Fruit fly (Drosophila melanogaster) whole organism, prepupa: ENCODE results near the gene CG31926.

Experiments used
- CG10669 ChIP-seq: fragments of 200-800 bp; sonication (Bioruptor generic); optimal IDR thresholded peaks from 3 replicates; lab custom pipeline; 2018; ENCODE audit warnings: missing biosample characterization, mild to moderate bottlenecking, missing genetic modification characterization, moderate library complexity
- CG11294 ChIP-seq: fragments of 200-800 bp; sonication (Bioruptor generic); IDR thresholded peaks from 2 replicates; pipeline ENCODE4 v1.3.6; 2022; ENCODE audit warnings: missing biosample characterization, missing genetic modification characterization
- CG15336 ChIP-seq: fragments of 200-800 bp; sonication (Bioruptor generic); IDR thresholded peaks from 2 replicates; pipeline ENCODE4 v1.3.6; 2022; ENCODE audit warnings: missing biosample characterization, missing genetic modification characterization
- CG16779 ChIP-seq: fragments of 200-800 bp; sonication (Bioruptor generic); optimal IDR thresholded peaks from 3 replicates; lab custom pipeline; 2017; ENCODE audit warnings: missing biosample characterization, mild to moderate bottlenecking, missing genetic modification characterization
- CG32006 ChIP-seq: fragments of 200-800 bp; sonication (Bioruptor generic); optimal IDR thresholded peaks from 3 replicates; lab custom pipeline; 2017; ENCODE audit warnings: missing biosample characterization, mild to moderate bottlenecking, missing genetic modification characterization
- CG3919 ChIP-seq: fragments of 200-800 bp; sonication (Bioruptor generic); optimal IDR thresholded peaks from 3 replicates; lab custom pipeline; 2016; ENCODE audit warnings: missing biosample characterization, missing genetic modification characterization
- CG4318 ChIP-seq: fragments of 200-800 bp; sonication (Bioruptor generic); optimal IDR thresholded peaks from 3 replicates; lab custom pipeline; 2017; ENCODE audit warnings: missing biosample characterization, mild to moderate bottlenecking, missing genetic modification characterization
- CG6163 ChIP-seq: fragments of 200-800 bp; sonication (Bioruptor generic); IDR thresholded peaks from 3 replicates; pipeline ENCODE4 v1.3.6; 2022; ENCODE audit warnings: missing biosample characterization, missing genetic modification characterization
- CG6276 ChIP-seq: fragments of 200-800 bp; sonication (Bioruptor generic); optimal IDR thresholded peaks from 2 replicates; lab custom pipeline; 2017; ENCODE audit warnings: missing biosample characterization, mild to moderate bottlenecking, missing genetic modification characterization
- CG6808 ChIP-seq: fragments of 200-800 bp; sonication (Bioruptor generic); optimal IDR thresholded peaks from 3 replicates; lab custom pipeline; 2017; ENCODE audit warnings: missing biosample characterization, missing genetic modification characterization, mild to moderate bottlenecking, moderate library complexity, missing genetic modification reagents
- CG6854 ChIP-seq: fragments of 200-800 bp; sonication (Bioruptor generic); optimal IDR thresholded peaks from 2 replicates; lab custom pipeline; 2017; ENCODE audit warnings: missing biosample characterization, mild to moderate bottlenecking, missing genetic modification characterization
- CG7368 ChIP-seq: fragments of 200-800 bp; sonication (Bioruptor generic); optimal IDR thresholded peaks from 3 replicates; lab custom pipeline; 2016; ENCODE audit warnings: missing biosample characterization, missing genetic modification characterization
- CG8319 ChIP-seq: fragments of 200-800 bp; sonication (Bioruptor generic); optimal IDR thresholded peaks from 3 replicates; lab custom pipeline; 2016; ENCODE audit warnings: missing biosample characterization, missing genetic modification characterization
- Eip78C ChIP-seq: fragments of 200-800 bp; sonication (Bioruptor generic); peaks from one replicate; lab custom pipeline; 2016; ENCODE audit warnings: missing biosample characterization, missing genetic modification characterization
- Ets21C ChIP-seq: fragments of 200-800 bp; sonication (Bioruptor generic); optimal IDR thresholded peaks from 3 replicates; lab custom pipeline; 2016; ENCODE audit warnings: missing biosample characterization, missing genetic modification characterization
- Gug ChIP-seq: fragments of 200-800 bp; sonication (Bioruptor generic); IDR thresholded peaks from 2 replicates; pipeline ENCODE4 v1.3.6; 2022; ENCODE audit warnings: missing biosample characterization, missing genetic modification characterization
- Hr39 ChIP-seq: fragments of 200-800 bp; sonication (Bioruptor generic); optimal IDR thresholded peaks from 2 replicates; lab custom pipeline; 2016; ENCODE audit warnings: missing biosample characterization, missing genetic modification characterization
- Hr4 ChIP-seq: fragments of 200-800 bp; sonication (Bioruptor generic); optimal IDR thresholded peaks from 3 replicates; lab custom pipeline; 2016; ENCODE audit warnings: missing biosample characterization, missing genetic modification characterization
- Lpt ChIP-seq: fragments of 200-800 bp; sonication (Bioruptor generic); optimal IDR thresholded peaks from 3 replicates; lab custom pipeline; 2016; ENCODE audit warnings: missing biosample characterization, missing genetic modification characterization
- Met ChIP-seq: fragments of 200-800 bp; sonication (Bioruptor generic); optimal IDR thresholded peaks from 3 replicates; lab custom pipeline; 2016; ENCODE audit warnings: missing biosample characterization, missing genetic modification characterization
- OdsH ChIP-seq: fragments of 200-800 bp; sonication (Bioruptor generic); optimal IDR thresholded peaks from 3 replicates; lab custom pipeline; 2016; ENCODE audit warnings: missing biosample characterization, missing genetic modification characterization
- Sox102F ChIP-seq: fragments of 200-800 bp; sonication (Bioruptor generic); optimal IDR thresholded peaks from 2 replicates; lab custom pipeline; 2016; ENCODE audit warnings: missing biosample characterization, mild to moderate bottlenecking, missing genetic modification characterization
- Sox14 ChIP-seq: fragments of 200-800 bp; sonication (Bioruptor generic); optimal IDR thresholded peaks from 3 replicates; lab custom pipeline; 2016; ENCODE audit warnings: missing biosample characterization, missing genetic modification characterization
- Sox15 ChIP-seq: fragments of 200-800 bp; sonication (Bioruptor generic); optimal IDR thresholded peaks from 3 replicates; lab custom pipeline; 2016; ENCODE audit warnings: missing biosample characterization, missing genetic modification characterization
- dac ChIP-seq: fragments of 200-800 bp; sonication (Bioruptor generic); optimal IDR thresholded peaks from 2 replicates; lab custom pipeline; 2017; ENCODE audit warnings: missing biosample characterization, mild to moderate bottlenecking, missing genetic modification characterization
- dsx ChIP-seq: fragments of 200-800 bp; optimal IDR thresholded peaks from 3 replicates; lab custom pipeline; 2019; ENCODE audit warnings: missing biosample characterization, mild to moderate bottlenecking, missing genetic modification characterization, moderate library complexity; ENCODE audit not compliant: poor library complexity, severe bottlenecking
- esn ChIP-seq: fragments of 200-800 bp; sonication (Bioruptor generic); optimal IDR thresholded peaks from 2 replicates; lab custom pipeline; 2016; ENCODE audit warnings: missing biosample characterization, mild to moderate bottlenecking, missing genetic modification characterization, moderate library complexity
- fd59A ChIP-seq: fragments of 200-800 bp; sonication (Bioruptor generic); optimal IDR thresholded peaks from 2 replicates; lab custom pipeline; 2017; ENCODE audit warnings: missing biosample characterization, mild to moderate bottlenecking, missing genetic modification characterization, missing genetic modification reagents
- fd85E ChIP-seq: fragments of 200-800 bp; sonication (Bioruptor generic); optimal IDR thresholded peaks from 3 replicates; lab custom pipeline; 2016; ENCODE audit warnings: missing biosample characterization, missing genetic modification characterization
- fkh ChIP-seq: fragments of 200-800 bp; sonication (Bioruptor generic); optimal IDR thresholded peaks from 3 replicates; lab custom pipeline; 2017; ENCODE audit warnings: missing biosample characterization, mild to moderate bottlenecking, missing genetic modification characterization, moderate library complexity
- lz ChIP-seq: fragments of 200-800 bp; sonication (Bioruptor generic); optimal IDR thresholded peaks from 3 replicates; lab custom pipeline; 2016; ENCODE audit warnings: missing biosample characterization, missing genetic modification characterization
- pdm3 ChIP-seq: fragments of 200-800 bp; sonication (Bioruptor generic); optimal IDR thresholded peaks from 3 replicates; lab custom pipeline; 2016; ENCODE audit warnings: missing biosample characterization, missing genetic modification characterization
- ss ChIP-seq, 2 experiments: fragments of 200-800 bp; sonication (Bioruptor generic); optimal IDR thresholded peaks; 2 replicates in 1 of 2; 3 replicates in 1 of 2; lab custom pipeline; 2017 to 2018; ENCODE audit warnings: mild to moderate bottlenecking in 2 of 2, missing biosample characterization in 2 of 2, missing genetic modification characterization in 2 of 2, moderate library complexity in 1 of 2
- svp ChIP-seq: fragments of 200-800 bp; sonication (Bioruptor generic); peaks from one replicate; lab custom pipeline; 2016; ENCODE audit warnings: missing biosample characterization, missing genetic modification characterization
- vri ChIP-seq: fragments of 200-800 bp; sonication (Bioruptor generic); optimal IDR thresholded peaks from 3 replicates; lab custom pipeline; 2016; ENCODE audit warnings: missing biosample characterization, mild to moderate bottlenecking, missing genetic modification characterization

The CG31926 gene

dm6 chr2L:1498966-1499554, 3.8 kb downstream of the CG31926 start:
- TF ChIP-seq CG3919 (GFP tag; lab: Kevin White, UChicago) (peak; percentile 13), vri (no peak), CG8319 (GFP tag; lab: Kevin White, UChicago) (no peak), CG4318 (GFP tag; lab: Kevin White, UChicago) (no peak), Sox14 (GFP tag; lab: Kevin White, UChicago) (no peak)

- TF ChIP-seq fkh (GFP tag; lab: Kevin White, UChicago): no peak
- peak; percentile 71 for TF ChIP-seq CG6808 (GFP tag; lab: Kevin White, UChicago)
These were observed 5.1 kb downstream of the CG31926 start, which contains the start of gene CG18131 for dm6 chr2L:1500312-1500711. TSS of gene CG18131 (minus strand) at chr2L:1500608.

- peak; percentile 90 for TF ChIP-seq fkh (GFP tag; lab: Kevin White, UChicago)
- TF ChIP-seq Gug (GFP tag; lab: Robert Waterston, UW): no peak
These were observed 7.3 kb downstream of the CG31926 start, which contains the start of gene CG7420 for dm6 chr2L:1502459-1503101. TSS of gene CG7420 (minus strand) at chr2L:1502904.

dm6 chr2L:1504288-1504687, 9.0 kb downstream of the CG31926 start:
- peak; percentile 28 for TF ChIP-seq Eip78C (GFP tag; lab: Kevin White, UChicago)
- no peak for TF ChIP-seq Sox14 (GFP tag; lab: Kevin White, UChicago)
- TF ChIP-seq, all 60 proteins: peak for 1

dm6 chr2L:1509748-1510147, 14.5 kb downstream of the CG31926 start:
- TF ChIP-seq CG32006 (GFP tag; lab: Kevin White, UChicago) (no peak), CG15336 (GFP tag; lab: Robert Waterston, UW) (no peak), CG8319 (GFP tag; lab: Kevin White, UChicago) (no peak), CG16779 (tag; lab: Kevin White, UChicago) (no peak), fd85E (GFP tag; lab: Kevin White, UChicago) (no peak), Sox15 (no peak), Hr4 (GFP tag; lab: Kevin White, UChicago) (peak; percentile 7), Met (no peak), Ets21C (GFP tag; lab: Kevin White, UChicago) (no peak), CG6854 (no peak), Sox102F (GFP tag; lab: Kevin White, UChicago) (no peak), lz (GFP tag; lab: Kevin White, UChicago) (no peak), Hr39 (no peak), CG10669 (GFP tag; lab: Kevin White, UChicago) (peak; percentile 21), esn (GFP tag; lab: Kevin White, UChicago) (no peak), dac (GFP tag; lab: Kevin White, UChicago) (no peak), pdm3 (GFP tag; lab: Kevin White, UChicago) (peak; percentile 4), dsx (GFP tag; lab: Kevin White, UChicago) (no peak), OdsH (GFP tag; lab: Kevin White, UChicago) (no peak), ss (GFP tag; optimal IDR thresholded peaks at IDR 0.05; lab: Kevin White, UChicago) (no peak), fd59A (GFP tag; lab: Kevin White, UChicago) (no peak), svp (GFP tag; lab: Kevin White, UChicago) (peak; percentile 28), CG11294 (GFP tag; lab: Robert Waterston, UW) (no peak), CG6276 (GFP tag; lab: Kevin White, UChicago) (no peak), CG6163 (0 out of 3 replicates have a peak, but pooled peaks have one; percentile 39), Lpt (GFP tag; lab: Kevin White, UChicago) (no peak), CG7368 (no peak)
